Worm (Caenorhabditis elegans) whole organism, L1 larva: Measurements from ENCODE around the gene air-1.

ENCODE experiments used
- C04F5.9 ChIP-seq: sonication (generic microtip); optimal IDR thresholded peaks from 2 replicates; lab custom pipeline; 2016; ENCODE audit warnings: missing genetic modification characterization, missing compliant biosample characterization
- ama-1 ChIP-seq: fragments of 150-350 bp; optimal IDR thresholded peaks from 2 replicates; lab custom pipeline; 2014
- dpl-1 ChIP-seq, 3 experiments: fragments of 150-350 bp in 2 of 3; sonication (generic microtip) in 1 of 3; optimal IDR thresholded peaks; 2 replicates each; lab custom pipeline; 2014 to 2017; ENCODE audit warnings: missing biosample characterization in 3 of 3, missing genetic modification characterization in 3 of 3, missing genetic modification reagents in 3 of 3
- efl-1 ChIP-seq, 4 experiments: fragments of 150-350 bp; optimal IDR thresholded peaks in 3 of 4; peaks in 1 of 4; 1 replicate in 1 of 4; 2 replicates in 3 of 4; lab custom pipeline; 2014; ENCODE audit warnings: missing biosample characterization in 2 of 4, missing genetic modification characterization in 2 of 4, missing genetic modification reagents in 2 of 4
- fos-1 ChIP-seq: fragments of 150-350 bp; optimal IDR thresholded peaks from 2 replicates; lab custom pipeline; 2014; ENCODE audit warnings: missing biosample characterization, missing genetic modification characterization
- lir-3 ChIP-seq: sonication (generic microtip); optimal IDR thresholded peaks from 2 replicates; lab custom pipeline; 2016; ENCODE audit warnings: mild to moderate bottlenecking, missing genetic modification characterization, moderate library complexity, missing compliant biosample characterization; ENCODE audit not compliant: poor library complexity
- mep-1 ChIP-seq: fragments of 150-350 bp; optimal IDR thresholded peaks from 2 replicates; lab custom pipeline; 2014; ENCODE audit warnings: missing biosample characterization, missing genetic modification characterization
- nhr-11 ChIP-seq: fragments of 150-350 bp; optimal IDR thresholded peaks from 2 replicates; lab custom pipeline; 2014; ENCODE audit warnings: missing biosample characterization, missing genetic modification characterization
- skn-1 ChIP-seq: fragments of 150-350 bp; optimal IDR thresholded peaks from 2 replicates; lab custom pipeline; 2014; ENCODE audit warnings: missing biosample characterization, missing genetic modification characterization
- unc-130 ChIP-seq: fragments of 150-350 bp; optimal IDR thresholded peaks from 2 replicates; lab custom pipeline; 2017; ENCODE audit warnings: missing biosample characterization, missing genetic modification characterization, inconsistent platforms
- ztf-4 ChIP-seq: fragments of 150-350 bp; optimal IDR thresholded peaks from 2 replicates; lab custom pipeline; 2014; ENCODE audit warnings: missing biosample characterization, missing genetic modification characterization

DNA sequence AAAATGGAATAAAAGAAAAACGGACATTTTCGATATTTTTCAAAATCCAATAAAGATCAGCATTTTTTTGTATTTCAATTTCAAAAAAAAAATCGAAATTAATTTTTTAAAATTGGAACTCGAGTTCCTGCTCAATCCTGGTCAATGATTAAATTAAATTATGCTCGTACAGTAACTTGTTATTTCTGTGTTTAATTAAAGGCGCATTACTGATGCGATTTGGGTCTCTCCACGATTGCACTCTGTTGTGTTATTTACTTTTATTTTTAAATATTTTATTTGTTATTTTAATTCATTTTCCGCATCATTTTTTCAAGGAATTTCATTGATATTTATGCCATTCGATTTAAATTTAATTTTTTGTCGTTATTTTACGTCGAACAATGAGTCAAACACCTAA, 43.0 kb upstream of the air-1 start:
- no peak for TF ChIP-seq mep-1 (tag; lab: Kevin White, UChicago)
- no peak for TF ChIP-seq dpl-1 (GFP tag; optimal IDR thresholded peaks at IDR 0.05; lab: Kevin White, UChicago)
- TF ChIP-seq ztf-4 (tag; lab: Kevin White, UChicago), result no peak
- TF ChIP-seq fos-1 (tag; lab: Kevin White, UChicago), result no peak
- no peak for TF ChIP-seq efl-1 (optimal IDR thresholded peaks at IDR 0.05; lab: Kevin White, UChicago)
- TF ChIP-seq efl-1 (GFP tag; optimal IDR thresholded peaks at IDR 0.05 in 1 of 2; lab: Kevin White, UChicago), result no peak
- TF ChIP-seq skn-1 (tag; lab: Kevin White, UChicago), result no peak
- no peak for TF ChIP-seq unc-130 (tag; lab: Kevin White, UChicago)
- no peak for TF ChIP-seq nhr-11
- no peak for TF ChIP-seq C04F5.9 (tag; lab: Kevin White, UChicago)
- no peak for TF ChIP-seq ama-1 (lab: Kevin White, UChicago)
- TF ChIP-seq lir-3 (tag; lab: Kevin White, UChicago), result no peak
